Fruit fly (Drosophila melanogaster): Measurements from ENCODE around the gene CG33303.

The CG33303 gene

dm6 chr2L:10395642-10396487 lies 20.3 kb upstream of the CG33303 start, which contains the start of gene Mdh1 (continued):
- TF ChIP-seq Myb (GFP tag; optimal IDR thresholded peaks at IDR 0.05) (no peak), Drgx (GFP tag; IDR thresholded peaks at IDR 0.05) (no peak), insv (GFP tag; optimal IDR thresholded peaks at IDR 0.05) (peak in 1 of 2 experiments; percentile 43), eve (GFP tag; optimal IDR thresholded peaks at IDR 0.05) (peak in 1 of 2 experiments; percentile 67), dmrt11E (tag; optimal IDR thresholded peaks at IDR 0.05) (no peak), bbx (GFP tag; IDR thresholded peaks at IDR 0.05; ENCODE audit: partially characterized antibody) (peak; percentile 34; the same call in 1 of the 2 replicates), stwl (tag; optimal IDR thresholded peaks at IDR 0.05) (peak; percentile 11), ERR (GFP tag; optimal IDR thresholded peaks at IDR 0.05) (peak; percentile 91), MESR4 (GFP tag; optimal IDR thresholded peaks at IDR 0.05) (peak; percentile 70), crp (GFP tag; optimal IDR thresholded peaks at IDR 0.05) (no peak), Med (GFP tag) (peak; percentile 62), CG12391 (tag; optimal IDR thresholded peaks at IDR 0.05) (peak; percentile 40), chinmo (GFP tag; IDR thresholded peaks at IDR 0.05; ENCODE audit: partially characterized antibody) (0 out of 4 replicates have a peak, but pooled peaks have one; percentile 13), HmgZ (tag; optimal IDR thresholded peaks at IDR 0.05) (no peak), CG15269 (tag; optimal IDR thresholded peaks at IDR 0.05) (no peak), mam (GFP tag; optimal IDR thresholded peaks at IDR 0.05) (no peak), sob (GFP tag; IDR thresholded peaks at IDR 0.05) (no peak), CG15514 (GFP tag; optimal IDR thresholded peaks at IDR 0.05) (peak; percentile 72), CG34376 (GFP tag; optimal IDR thresholded peaks at IDR 0.05) (peak; percentile 37), CG9797 (GFP tag; optimal IDR thresholded peaks at IDR 0.05) (no peak), ap (GFP tag; IDR thresholded peaks at IDR 0.05) (no peak), Opbp (GFP tag; IDR thresholded peaks at IDR 0.05; ENCODE audit: partially characterized antibody) (0 out of 3 replicates have a peak, but pooled peaks have one; percentile 27)

dm6 chr2L:10395035-10395434 lies 19.5 kb upstream of the CG33303 start:
- TF ChIP-seq eve (GFP tag; optimal IDR thresholded peaks at IDR 0.05) (peak in 1 of 2 experiments; percentile 13), tap (tag; optimal IDR thresholded peaks at IDR 0.05) (no peak)

- TF ChIP-seq grn (GFP tag; optimal IDR thresholded peaks at IDR 0.05) (peak; percentile 69), CG33213 (GFP tag; optimal IDR thresholded peaks at IDR 0.05) (no peak), CG34376 (GFP tag; optimal IDR thresholded peaks at IDR 0.05) (peak; percentile 50), CTCF (GFP tag; optimal IDR thresholded peaks at IDR 0.05) (peak; percentile 4), sug (tag; optimal IDR thresholded peaks at IDR 0.05) (peak; percentile 99), sd (tag; optimal IDR thresholded peaks at IDR 0.05) (peak; percentile 85), amos (GFP tag; IDR thresholded peaks at IDR 0.05; ENCODE audit: partially characterized antibody) (peak; percentile 48; the same call in 1 of the 2 replicates), exex (tag; optimal IDR thresholded peaks at IDR 0.05) (peak; percentile 96), Bgb (GFP tag; IDR thresholded peaks at IDR 0.05; ENCODE audit: partially characterized antibody) (peak; percentile 60), Nf-YB (GFP tag; optimal IDR thresholded peaks at IDR 0.05) (no peak), slp2 (GFP tag; optimal IDR thresholded peaks at IDR 0.05) (no peak)
Observed at dm6 chr2L:10393467-10393866, 17.9 kb upstream of the CG33303 start.

Data from whole organism, embryonic.